Worm (Caenorhabditis elegans) whole organism, L3 larva: ENCODE measurements around the gene elp-1.

Source experiments
- ama-1 ChIP-seq: fragments of 150-350 bp; optimal IDR thresholded peaks from 2 replicates; lab custom pipeline; 2018
- egl-27 ChIP-seq: sonication (generic microtip); optimal IDR thresholded peaks from 4 replicates; lab custom pipeline; 2017; ENCODE audit warnings: missing biosample characterization, missing genetic modification reagents, missing genetic modification characterization
- elt-2 ChIP-seq: sonication (generic microtip); optimal IDR thresholded peaks from 2 replicates; lab custom pipeline; 2016; ENCODE audit warnings: missing genetic modification reagents, mild to moderate bottlenecking, missing genetic modification characterization, missing compliant biosample characterization
- nfya-1 ChIP-seq: sonication (generic microtip); optimal IDR thresholded peaks from 2 replicates; lab custom pipeline; 2017; ENCODE audit warnings: missing genetic modification characterization, mild to moderate bottlenecking, missing compliant biosample characterization, antibody characterized with exemption, moderate library complexity; ENCODE audit not compliant: insufficient read depth
- nhr-25 ChIP-seq: sonication (generic microtip); optimal IDR thresholded peaks from 2 replicates; lab custom pipeline; 2017; ENCODE audit warnings: missing biosample characterization, missing genetic modification characterization
- nhr-28 ChIP-seq: fragments of 150-350 bp; optimal IDR thresholded peaks from 2 replicates; lab custom pipeline; 2014; ENCODE audit warnings: missing biosample characterization, missing genetic modification characterization
- nhr-67 ChIP-seq: fragments of 150-350 bp; optimal IDR thresholded peaks from 2 replicates; lab custom pipeline; 2014; ENCODE audit warnings: missing biosample characterization, missing genetic modification characterization
- pqm-1 ChIP-seq: fragments of 150-350 bp; optimal IDR thresholded peaks from 2 replicates; lab custom pipeline; 2017; ENCODE audit warnings: missing biosample characterization, missing genetic modification characterization, inconsistent platforms
- skn-1 ChIP-seq: fragments of 150-350 bp; optimal IDR thresholded peaks from 2 replicates; lab custom pipeline; 2014; ENCODE audit warnings: missing biosample characterization, missing genetic modification characterization
- zag-1 ChIP-seq: fragments of 150-350 bp; optimal IDR thresholded peaks from 2 replicates; lab custom pipeline; 2014; ENCODE audit warnings: missing biosample characterization, missing genetic modification characterization

DNA sequence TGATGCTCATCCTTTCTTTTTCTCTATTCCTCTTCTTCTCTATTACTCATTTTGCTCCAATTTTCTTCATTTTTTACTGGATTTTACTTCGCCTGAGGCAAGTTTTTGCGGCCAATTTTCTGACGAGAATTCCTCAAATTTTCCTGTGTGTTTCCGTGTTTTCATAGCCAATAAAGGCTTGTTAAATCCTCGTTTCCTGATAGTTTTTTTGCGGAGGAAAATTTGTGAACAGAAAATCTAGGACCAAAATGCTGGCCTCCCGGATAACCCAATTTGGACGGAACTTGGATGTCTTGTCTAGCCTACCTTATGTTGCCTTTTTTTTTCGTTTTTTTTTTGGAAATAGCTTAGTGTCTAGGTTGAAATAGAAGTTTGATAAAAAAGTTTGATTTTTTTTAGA lies 43.7 kb upstream of the elp-1 start:
- TF ChIP-seq egl-27 (no peak), nhr-25 (no peak), pqm-1 (tag; lab: Kevin White, UChicago) (no peak), nfya-1 (tag; lab: Kevin White, UChicago) (no peak), elt-2 (no peak), nhr-28 (tag; lab: Kevin White, UChicago) (no peak), nhr-67 (no peak), skn-1 (tag; lab: Kevin White, UChicago) (no peak), ama-1 (lab: Kevin White, UChicago) (no peak), zag-1 (tag; lab: Kevin White, UChicago) (no peak)
